Fruit fly (Drosophila melanogaster) whole organism, pupa: ENCODE data around the gene RhoGEF3.
A peak's percentile ranks its signal among the peaks of the same experiment; 100 is the strongest.

Source experiments
- CG10348 ChIP-seq: fragments of 200-800 bp; sonication (Bioruptor generic); IDR thresholded peaks from 2 replicates; pipeline ENCODE4 v1.3.6; 2022; ENCODE audit warnings: missing biosample characterization, missing genetic modification characterization
- CG12605 ChIP-seq: fragments of 200-800 bp; sonication (Bioruptor generic); IDR thresholded peaks from 2 replicates; pipeline ENCODE4 v1.3.6; 2022; ENCODE audit warnings: missing biosample characterization, missing genetic modification characterization
- CG13204 ChIP-seq: fragments of 200-800 bp; sonication (Bioruptor generic); optimal IDR thresholded peaks from 2 replicates; lab custom pipeline; 2018; ENCODE audit warnings: missing biosample characterization, mild to moderate bottlenecking, missing genetic modification characterization, moderate library complexity
- CG14655 ChIP-seq: fragments of 200-800 bp; sonication (Bioruptor generic); optimal IDR thresholded peaks from 3 replicates; lab custom pipeline; 2017; ENCODE audit warnings: mild to moderate bottlenecking, missing biosample characterization, missing genetic modification reagents, missing genetic modification characterization
- CG15710 ChIP-seq: fragments of 200-800 bp; sonication (Bioruptor generic); optimal IDR thresholded peaks from 2 replicates; lab custom pipeline; 2018; ENCODE audit warnings: missing biosample characterization, mild to moderate bottlenecking, missing genetic modification characterization, moderate library complexity
- CG17806 ChIP-seq: fragments of 200-800 bp; sonication (Bioruptor generic); optimal IDR thresholded peaks from 2 replicates; lab custom pipeline; 2018; ENCODE audit warnings: missing biosample characterization, mild to moderate bottlenecking, missing genetic modification characterization, moderate library complexity
- CG32121 ChIP-seq: fragments of 200-800 bp; sonication (Bioruptor generic); IDR thresholded peaks from 2 replicates; pipeline ENCODE4 v1.3.6; 2022; ENCODE audit warnings: missing biosample characterization, missing genetic modification characterization
- CG34367 ChIP-seq: fragments of 200-800 bp; sonication (Bioruptor generic); optimal IDR thresholded peaks from 2 replicates; lab custom pipeline; 2018; ENCODE audit warnings: missing biosample characterization, mild to moderate bottlenecking, missing genetic modification characterization
- CG4496 ChIP-seq: fragments of 200-800 bp; sonication (Bioruptor generic); IDR thresholded peaks from 3 replicates; pipeline ENCODE4 v1.3.6; 2022; ENCODE audit warnings: missing biosample characterization, missing genetic modification characterization
- CG9948 ChIP-seq: fragments of 200-800 bp; sonication (Bioruptor generic); optimal IDR thresholded peaks from 2 replicates; lab custom pipeline; 2018; ENCODE audit warnings: missing biosample characterization, mild to moderate bottlenecking, missing genetic modification characterization, moderate library complexity
- D1 ChIP-seq: fragments of 200-800 bp; sonication (Bioruptor generic); optimal IDR thresholded peaks from 2 replicates; lab custom pipeline; 2018; ENCODE audit warnings: missing biosample characterization, mild to moderate bottlenecking, missing genetic modification characterization, moderate library complexity
- Ets98B ChIP-seq: fragments of 200-800 bp; sonication (Bioruptor generic); IDR thresholded peaks from 2 replicates; pipeline ENCODE4 v1.3.6; 2022; ENCODE audit warnings: missing biosample characterization, missing genetic modification characterization
- Snoo ChIP-seq: fragments of 200-800 bp; sonication (Bioruptor generic); optimal IDR thresholded peaks from 3 replicates; lab custom pipeline; 2017; ENCODE audit warnings: missing biosample characterization, mild to moderate bottlenecking, missing genetic modification characterization, inconsistent platforms
- fd96Ca ChIP-seq: fragments of 200-800 bp; sonication (Bioruptor generic); IDR thresholded peaks from 3 replicates; pipeline ENCODE4 v1.3.6; 2022; ENCODE audit warnings: missing biosample characterization, missing genetic modification characterization
- gl ChIP-seq: fragments of 200-800 bp; sonication (Bioruptor generic); optimal IDR thresholded peaks from 2 replicates; lab custom pipeline; 2018; ENCODE audit warnings: missing biosample characterization, mild to moderate bottlenecking, missing genetic modification characterization
- rn ChIP-seq: fragments of 200-800 bp; sonication (Bioruptor generic); IDR thresholded peaks from 2 replicates; pipeline ENCODE4 v1.3.6; 2022; ENCODE audit warnings: missing biosample characterization, missing genetic modification characterization

RhoGEF3 gene

DNA sequence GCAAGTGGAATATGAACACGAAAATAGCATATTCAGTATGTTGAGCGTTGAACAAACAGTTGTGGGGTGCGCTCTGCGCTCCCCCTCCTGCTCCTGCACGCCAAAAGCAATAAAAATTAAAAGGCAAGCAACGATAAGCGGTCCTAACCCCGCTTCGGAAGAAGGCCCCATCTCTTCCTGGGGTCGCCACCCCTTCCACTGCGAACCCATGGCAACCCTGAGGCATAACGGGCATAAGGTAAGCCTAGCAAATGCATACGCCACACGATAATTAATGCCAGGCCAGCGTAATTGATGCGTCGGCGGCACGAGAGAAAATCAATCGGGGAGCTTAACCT is 71.1 kb downstream of the RhoGEF3 start:
- TF ChIP-seq CG32121 (GFP tag; lab: Robert Waterston, UW) (no peak), gl (no peak), Snoo (tag; lab: Kevin White, UChicago) (no peak), CG9948 (tag; lab: Kevin White, UChicago) (no peak), fd96Ca (no peak), D1 (tag; lab: Kevin White, UChicago) (no peak)

DNA sequence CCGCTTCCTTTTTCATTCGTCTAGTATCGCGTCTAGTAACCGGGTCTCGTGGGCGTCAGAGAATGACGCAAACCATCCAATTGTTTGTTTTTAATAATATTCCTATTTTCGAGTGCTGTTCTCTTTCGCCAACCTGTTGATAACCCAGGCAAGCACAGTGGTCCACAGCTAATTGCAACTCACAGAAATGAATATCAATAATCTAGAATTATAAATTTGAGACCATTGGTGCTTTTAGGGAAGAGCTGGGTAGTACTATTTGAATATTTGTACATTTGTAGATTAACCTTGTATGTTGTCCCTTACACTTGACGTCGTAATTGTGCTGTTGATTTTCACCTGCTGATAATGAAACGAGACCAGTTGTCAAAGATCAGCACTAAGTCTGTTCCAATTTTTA is 72.5 kb downstream of the RhoGEF3 start:
- TF ChIP-seq CG12605 (GFP tag; lab: Robert Waterston, UW) (no peak), CG13204 (GFP tag; lab: Kevin White, UChicago) (no peak), fd96Ca (no peak), CG15710 (tag; lab: Kevin White, UChicago) (no peak), CG14655 (no peak), Ets98B (GFP tag; lab: Robert Waterston, UW) (no peak), CG10348 (no peak)

DNA sequence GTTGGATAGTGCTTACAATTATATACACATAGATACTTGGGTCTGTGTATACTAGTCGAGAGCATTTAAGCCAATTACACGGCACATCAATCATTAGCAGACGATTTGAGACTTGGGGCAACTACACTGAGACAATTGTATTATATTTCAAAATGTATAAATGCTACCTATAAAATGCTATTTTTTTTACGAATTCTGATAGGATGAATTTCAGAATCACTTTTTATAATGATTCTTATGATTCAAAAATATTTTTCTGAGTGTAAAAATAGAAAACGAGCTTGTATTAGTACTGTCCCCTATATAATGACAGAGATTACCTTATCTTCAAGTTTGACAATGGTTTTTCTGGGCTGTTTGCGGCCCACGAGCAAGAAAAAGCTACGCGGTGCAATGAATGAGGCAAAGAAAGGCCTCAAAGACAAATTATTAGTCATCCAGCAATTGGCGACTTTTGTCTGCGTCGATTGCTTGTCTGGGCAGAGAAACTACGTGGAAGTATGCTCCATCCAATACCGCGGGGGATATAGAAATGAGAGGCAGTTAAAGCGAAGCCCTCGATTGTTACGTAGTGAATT is 73.5 kb downstream of the RhoGEF3 start:
- TF ChIP-seq CG15710 (tag; lab: Kevin White, UChicago), result peak; percentile 8
- TF ChIP-seq CG34367, result no peak
- peak; percentile 39; the same call in 1 of the 2 replicates for TF ChIP-seq rn (GFP tag; lab: Robert Waterston, UW)
- peak; percentile 82 for TF ChIP-seq CG32121 (GFP tag; lab: Robert Waterston, UW)
- TF ChIP-seq CG9948 (tag; lab: Kevin White, UChicago), result peak; percentile 71
- no peak for TF ChIP-seq CG10348
- TF ChIP-seq fd96Ca, result no peak
- TF ChIP-seq CG12605 (GFP tag; lab: Robert Waterston, UW), result peak; percentile 72
- peak; percentile 63 for TF ChIP-seq Ets98B (GFP tag; lab: Robert Waterston, UW)
- TF ChIP-seq CG4496 (GFP tag; lab: Robert Waterston, UW), result peak; percentile 82
- TF ChIP-seq CG17806 (tag; lab: Kevin White, UChicago), result peak; percentile 50
